Fruit fly (Drosophila melanogaster): ENCODE measurements around the gene IFT57.

Gene IFT57

DNA sequence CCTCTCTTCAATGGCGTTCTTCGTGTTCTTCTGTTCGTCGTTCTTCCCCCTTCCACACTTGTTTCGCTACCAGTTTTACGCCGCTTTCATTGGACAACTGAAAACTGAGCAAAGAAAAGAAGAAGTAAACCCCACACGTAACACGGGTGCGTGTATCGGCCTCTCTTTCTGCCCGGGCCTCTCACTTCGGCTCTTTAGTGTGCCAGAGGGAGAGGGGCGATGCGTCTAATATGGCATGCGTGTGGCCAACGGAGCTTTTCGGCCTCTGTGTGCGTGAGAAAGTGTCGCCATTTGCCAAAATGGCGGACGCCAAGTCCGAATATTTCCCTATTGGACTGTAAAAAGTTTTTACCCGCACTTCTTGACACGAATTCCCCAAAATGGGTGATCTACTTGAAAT, 9.4 kb downstream of the IFT57 start:
- TF ChIP-seq Pdp1 (GFP tag; optimal IDR thresholded peaks at IDR 0.05) (peak in 1 of 2 experiments; percentile 78), p53 (GFP tag; optimal IDR thresholded peaks at IDR 0.05) (no peak), tap (tag; optimal IDR thresholded peaks at IDR 0.05) (no peak), ro (GFP tag; IDR thresholded peaks at IDR 0.05) (no peak), ATbp (GFP tag; optimal IDR thresholded peaks at IDR 0.05) (no peak), CoRest (tag; optimal IDR thresholded peaks at IDR 0.05) (peak; percentile 42), sug (tag; optimal IDR thresholded peaks at IDR 0.05) (peak; percentile 26), CG32532 (GFP tag; IDR thresholded peaks at IDR 0.05) (peak; percentile 17; the same call in 1 of the 2 replicates), CG8478 (optimal IDR thresholded peaks at IDR 0.05) (peak; percentile 81), oc (tag; optimal IDR thresholded peaks at IDR 0.05) (peak; percentile 16), Aef1 (GFP tag; IDR thresholded peaks at IDR 0.05) (no peak), chinmo (GFP tag; IDR thresholded peaks at IDR 0.05; ENCODE audit: partially characterized antibody) (0 out of 4 replicates have a peak, but pooled peaks have one; percentile 10), CG10366 (GFP tag; IDR thresholded peaks at IDR 0.05) (no peak), sr (GFP tag; IDR thresholded peaks at IDR 0.05) (peak; percentile 39; the same call in 1 of the 3 replicates), lab (GFP tag; optimal IDR thresholded peaks at IDR 0.05) (no peak), z (GFP tag; IDR thresholded peaks at IDR 0.05) (peak; percentile 89), chm (GFP tag; IDR thresholded peaks at IDR 0.05) (peak; percentile 69), Deaf1 (tag; optimal IDR thresholded peaks at IDR 0.05) (peak; percentile 63), CG1832 (GFP tag; optimal IDR thresholded peaks at IDR 0.05) (peak; percentile 91), Opbp (GFP tag; IDR thresholded peaks at IDR 0.05; ENCODE audit: partially characterized antibody) (peak; percentile 38; the same call in 1 of the 3 replicates), ewg (GFP tag; optimal IDR thresholded peaks at IDR 0.05) (peak; percentile 37), bowl (GFP tag; IDR thresholded peaks at IDR 0.05) (peak; percentile 62; the same call in 1 of the 2 replicates), nmo (GFP tag; optimal IDR thresholded peaks at IDR 0.05) (no peak), Med (GFP tag) (peak; percentile 36), croc (GFP tag; conservative IDR thresholded peaks at IDR 0.05) (no peak), Rx (GFP tag; IDR thresholded peaks at IDR 0.05) (no peak), otp (GFP tag; IDR thresholded peaks at IDR 0.05) (0 out of 3 replicates have a peak, but pooled peaks have one; percentile 23), Bgb (GFP tag; IDR thresholded peaks at IDR 0.05; ENCODE audit: partially characterized antibody) (peak; percentile 27; the same call in 1 of the 2 replicates), CG17186 (GFP tag; optimal IDR thresholded peaks at IDR 0.05) (no peak), CG10321 (GFP tag; IDR thresholded peaks at IDR 0.05) (peak; percentile 96), Nf-YB (GFP tag; optimal IDR thresholded peaks at IDR 0.05) (peak; percentile 97), Jarid2 (GFP tag; optimal IDR thresholded peaks at IDR 0.05) (peak; percentile 36), phol (tag; optimal IDR thresholded peaks at IDR 0.05) (peak; percentile 81), Trl (optimal IDR thresholded peaks at IDR 0.05) (peak in 1 of 2 experiments; percentile 22), Trl (GFP tag; optimal IDR thresholded peaks at IDR 0.05) (no peak), bbx (GFP tag; IDR thresholded peaks at IDR 0.05; ENCODE audit: partially characterized antibody) (peak; percentile 23; the same call in 1 of the 2 replicates), Nf-YC (tag; optimal IDR thresholded peaks at IDR 0.05) (peak; percentile 98), CG16813 (GFP tag; IDR thresholded peaks at IDR 0.05; ENCODE audit: partially characterized antibody) (no peak), cg (GFP tag; optimal IDR thresholded peaks at IDR 0.05) (peak; percentile 76), lov (optimal IDR thresholded peaks at IDR 0.05) (peak; percentile 4), lov (GFP tag; IDR thresholded peaks at IDR 0.05) (no peak), ci (GFP tag; IDR thresholded peaks at IDR 0.05) (0 out of 3 replicates have a peak, but pooled peaks have one; percentile 15), sob (GFP tag; IDR thresholded peaks at IDR 0.05) (peak; percentile 82), Nf-YA (GFP tag; IDR thresholded peaks at IDR 0.05) (peak; percentile 87), CG17385 (GFP tag; optimal IDR thresholded peaks at IDR 0.05) (peak; percentile 53)
